ENCODE assay signal across 1 fruit fly cellular context in the genomic region with DNA sequence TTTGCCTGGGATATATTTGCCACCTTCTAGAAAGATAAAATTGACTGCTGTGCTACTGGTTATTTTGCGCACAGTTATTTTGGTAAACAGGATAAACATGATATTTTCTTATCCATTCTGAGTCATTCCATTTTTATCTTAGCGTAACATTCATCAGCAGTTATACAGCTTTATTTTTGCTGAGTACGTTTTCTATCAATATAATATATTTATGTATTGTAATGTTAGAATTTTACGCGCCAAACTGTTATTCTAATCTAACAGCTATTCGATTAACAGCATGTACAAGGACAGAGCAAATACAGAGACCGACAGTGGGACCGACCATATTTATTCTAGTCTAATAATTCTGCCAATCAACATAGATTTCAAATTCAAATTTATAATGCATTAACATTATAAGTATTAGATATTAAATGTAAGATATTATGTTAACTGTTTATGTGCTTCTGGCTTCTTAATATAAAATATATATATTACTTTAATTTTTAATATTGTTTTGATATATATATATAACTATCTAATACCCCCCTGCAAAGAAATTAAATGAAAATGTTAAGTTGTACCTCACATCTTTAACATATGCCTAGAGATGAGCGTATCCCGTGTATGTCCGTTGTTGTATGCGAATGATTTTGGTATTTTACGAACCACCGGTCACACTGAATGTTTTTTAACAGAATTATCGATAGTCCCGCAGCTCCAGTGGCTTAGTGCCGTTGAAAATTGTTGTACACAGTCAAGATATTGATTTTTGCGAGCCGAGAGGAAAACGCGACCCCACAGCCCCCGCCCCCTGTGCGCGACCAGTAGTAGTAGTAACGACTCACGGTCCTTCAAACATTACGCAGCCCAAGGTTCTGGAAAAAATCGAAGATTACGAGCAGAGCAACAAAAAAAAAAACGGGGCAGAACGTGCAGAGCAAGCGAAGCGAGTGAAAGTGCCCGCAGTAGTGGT.
A peak's percentile ranks its signal among the peaks of the same experiment; 100 is the strongest.
TF ChIP-seq lines count a peak whose summit lies in the region.

A gene (plus strand): TSS at position 689 of the 958 bp plus-strand sequence.

TF ChIP-seq in whole organism, embryonic, 481 proteins besides CTCF, POLR2A, EP300 and RAD21 (continued from another document):
- no peak for TF ChIP-seq ara (GFP tag; IDR thresholded peaks at IDR 0.05; lab: Robert Waterston, UW)
- TF ChIP-seq CG6175 (GFP tag; IDR thresholded peaks at IDR 0.05; lab: Robert Waterston, UW) = no peak
- TF ChIP-seq Tbp (GFP tag; optimal IDR thresholded peaks at IDR 0.05; lab: Kevin White, UChicago) = no peak
- no peak for TF ChIP-seq CG4360 (GFP tag; IDR thresholded peaks at IDR 0.05; lab: Robert Waterston, UW)
- TF ChIP-seq CG33213 (GFP tag; optimal IDR thresholded peaks at IDR 0.05; lab: Kevin White, UChicago) = no peak
- no peak for TF ChIP-seq zf30C (GFP tag; optimal IDR thresholded peaks at IDR 0.05; lab: Kevin White, UChicago)
- TF ChIP-seq MTF-1 (GFP tag; optimal IDR thresholded peaks at IDR 0.05; lab: Kevin White, UChicago; ENCODE audit: borderline replicate concordance) = no peak
- TF ChIP-seq CG3847 (GFP tag; IDR thresholded peaks at IDR 0.05; lab: Robert Waterston, UW) = peak; percentile 43; the same call in 1 of the 2 replicates
- TF ChIP-seq Vsx1 (GFP tag; optimal IDR thresholded peaks at IDR 0.05; lab: Kevin White, UChicago) = no peak
- no peak for TF ChIP-seq cwo (GFP tag; optimal IDR thresholded peaks at IDR 0.05; lab: Kevin White, UChicago)
- peak in 1 of 2 experiments; percentile 34 for TF ChIP-seq tll (GFP tag; optimal IDR thresholded peaks at IDR 0.05; lab: Kevin White, UChicago)
- TF ChIP-seq so (GFP tag; IDR thresholded peaks at IDR 0.05; lab: Robert Waterston, UW) = no peak
TF ChIP-seq in whole organism, embryonic: peak in this region for 206.
